Fruit fly (Drosophila melanogaster): ENCODE results near the gene tal-2A.

tal-2A gene

dm6 chr3R:13820483-13820882 lies 7.6 kb downstream of the tal-2A start:
- TF ChIP-seq fkh (GFP tag; optimal IDR thresholded peaks at IDR 0.05) (peak; percentile 83), CG10631 (GFP tag; optimal IDR thresholded peaks at IDR 0.05) (no peak), Sox102F (GFP tag; optimal IDR thresholded peaks at IDR 0.05) (no peak)

dm6 chr3R:13822602-13823220 lies 9.8 kb downstream of the tal-2A start:
- TF ChIP-seq CG6792 (GFP tag; optimal IDR thresholded peaks at IDR 0.05) (no peak), Eip78C (GFP tag) (peak; percentile 85), OdsH (GFP tag; optimal IDR thresholded peaks at IDR 0.05) (peak; percentile 40), ss (GFP tag; optimal IDR thresholded peaks at IDR 0.05) (no peak), Sox15 (GFP tag; optimal IDR thresholded peaks at IDR 0.05) (no peak), Eip75B (GFP tag; optimal IDR thresholded peaks at IDR 0.05) (no peak), achi (GFP tag; optimal IDR thresholded peaks at IDR 0.05) (peak; percentile 12), CG3919 (GFP tag; optimal IDR thresholded peaks at IDR 0.05) (no peak), acj6 (GFP tag; optimal IDR thresholded peaks at IDR 0.05) (peak; percentile 36), CG11762 (GFP tag; optimal IDR thresholded peaks at IDR 0.05; ENCODE audit: insufficient read depth) (no peak), Met (GFP tag; optimal IDR thresholded peaks at IDR 0.05) (peak; percentile 54), Sox102F (GFP tag; optimal IDR thresholded peaks at IDR 0.05) (peak; percentile 45), svp (GFP tag) (peak; percentile 79), CG6854 (GFP tag; optimal IDR thresholded peaks at IDR 0.05) (no peak), salr (GFP tag; optimal IDR thresholded peaks at IDR 0.05) (peak in 1 of 2 experiments; percentile 3), CG31627 (GFP tag; optimal IDR thresholded peaks at IDR 0.05) (peak; percentile 48), dac (GFP tag; optimal IDR thresholded peaks at IDR 0.05) (no peak), fd59A (GFP tag; optimal IDR thresholded peaks at IDR 0.05) (no peak), pdm3 (GFP tag; optimal IDR thresholded peaks at IDR 0.05) (peak; percentile 40), net (GFP tag; optimal IDR thresholded peaks at IDR 0.05) (peak; percentile 6), CG32006 (GFP tag; optimal IDR thresholded peaks at IDR 0.05) (peak; percentile 60), CG6163 (GFP tag; IDR thresholded peaks at IDR 0.05) (0 out of 3 replicates have a peak, but pooled peaks have one; percentile 17), Hr4 (GFP tag; optimal IDR thresholded peaks at IDR 0.05) (peak; percentile 55), esn (GFP tag; optimal IDR thresholded peaks at IDR 0.05) (peak; percentile 42), Smox (GFP tag; optimal IDR thresholded peaks at IDR 0.05) (peak; percentile 40), CG16779 (tag; optimal IDR thresholded peaks at IDR 0.05) (no peak), eg (GFP tag; IDR thresholded peaks at IDR 0.05) (no peak), CG8632 (GFP tag; optimal IDR thresholded peaks at IDR 0.05) (peak; percentile 5), Hr39 (GFP tag; optimal IDR thresholded peaks at IDR 0.05) (peak; percentile 33), CG4318 (GFP tag; optimal IDR thresholded peaks at IDR 0.05) (no peak), Blimp-1 (GFP tag; optimal IDR thresholded peaks at IDR 0.05) (no peak), CG15336 (GFP tag; IDR thresholded peaks at IDR 0.05) (peak; percentile 45; the same call in 1 of the 2 replicates), cyc (GFP tag; optimal IDR thresholded peaks at IDR 0.05) (peak; percentile 4), topi (GFP tag; optimal IDR thresholded peaks at IDR 0.05) (peak; percentile 36)

- TF ChIP-seq CG3032 (tag; optimal IDR thresholded peaks at IDR 0.05) (peak; percentile 15), Hr4 (GFP tag; optimal IDR thresholded peaks at IDR 0.05) (peak; percentile 11), achi (GFP tag; optimal IDR thresholded peaks at IDR 0.05) (peak; percentile 22), CG8319 (GFP tag; optimal IDR thresholded peaks at IDR 0.05) (no peak), CG8119 (GFP tag; IDR thresholded peaks at IDR 0.05) (no peak), ss (GFP tag; optimal IDR thresholded peaks at IDR 0.05) (peak in 1 of 2 experiments; percentile 22), vri (GFP tag; optimal IDR thresholded peaks at IDR 0.05) (peak; percentile 43), spab (GFP tag; optimal IDR thresholded peaks at IDR 0.05) (peak; percentile 4), CG1621 (tag; optimal IDR thresholded peaks at IDR 0.05) (no peak), Eip78C (GFP tag) (peak; percentile 85), CG6163 (GFP tag; IDR thresholded peaks at IDR 0.05) (peak; percentile 43; the same call in 1 of the 3 replicates), CG6808 (GFP tag; optimal IDR thresholded peaks at IDR 0.05) (peak; percentile 15), CG15336 (GFP tag; IDR thresholded peaks at IDR 0.05) (0 out of 2 replicates have a peak, but pooled peaks have one; percentile 22), Eip75B (GFP tag; optimal IDR thresholded peaks at IDR 0.05) (peak; percentile 22), CG9139 (GFP tag; optimal IDR thresholded peaks at IDR 0.05) (no peak), CG6276 (GFP tag; optimal IDR thresholded peaks at IDR 0.05) (peak; percentile 5), CG3919 (GFP tag; optimal IDR thresholded peaks at IDR 0.05) (peak; percentile 0), Eip93F (GFP tag; optimal IDR thresholded peaks at IDR 0.05) (peak; percentile 31)
These were observed 15.3 kb downstream of the tal-2A start, which contains the start of gene Mst87F for dm6 chr3R:13827953-13828922. Mst87F (minus strand) TSS chr3R:13828008.
